Worm (Caenorhabditis elegans): ENCODE results near the gene str-185.

- no peak for TF ChIP-seq him-1 (tag; optimal IDR thresholded peaks at IDR 0.05)
- peak; percentile 41 for TF ChIP-seq nhr-80 (tag; optimal IDR thresholded peaks at IDR 0.05)
- TF ChIP-seq hrde-1 (tag; optimal IDR thresholded peaks at IDR 0.05; ENCODE audit: borderline replicate concordance) = no peak
- no peak for TF ChIP-seq lir-1 (GFP tag; conservative IDR thresholded peaks at IDR 0.05)
- no peak for TF ChIP-seq C06A6.2 (GFP tag; conservative IDR thresholded peaks at IDR 0.05)
- no peak for TF ChIP-seq Y53F4B.3 (GFP tag; IDR thresholded peaks at IDR 0.05)
- peak; percentile 28 for TF ChIP-seq atf-7 (tag; optimal IDR thresholded peaks at IDR 0.05)
- no peak for TF ChIP-seq ceh-40 (GFP tag; IDR thresholded peaks at IDR 0.05)
- TF ChIP-seq bed-2 (GFP tag; IDR thresholded peaks at IDR 0.05) = no peak
- no peak for TF ChIP-seq tbx-9 (tag; optimal IDR thresholded peaks at IDR 0.05; ENCODE audit: borderline replicate concordance)
- TF ChIP-seq nhr-90 (tag; optimal IDR thresholded peaks at IDR 0.05) = no peak
- TF ChIP-seq ztf-28 (GFP tag; IDR thresholded peaks at IDR 0.05) = no peak
- no peak for TF ChIP-seq hmg-20 (GFP tag; IDR thresholded peaks at IDR 0.05)
- no peak for TF ChIP-seq nhr-27 (tag; optimal IDR thresholded peaks at IDR 0.05)
Observed at ce11 chrIV:4475362-4476086, 45.7 kb upstream of the str-185 start.
